Fruit fly (Drosophila melanogaster): ENCODE data around the gene CG31111.

Gene CG31111

dm6 chr3R:25074558-25074964 lies 18.6 kb upstream of the CG31111 start, which contains the start of the genes shams and CG11920 (continued):
- TF ChIP-seq unpg (GFP tag; optimal IDR thresholded peaks at IDR 0.05) (peak; percentile 29), gsb-n (tag; optimal IDR thresholded peaks at IDR 0.05) (peak; percentile 40), dpn (GFP tag; optimal IDR thresholded peaks at IDR 0.05) (peak in 1 of 2 experiments; percentile 6), sens (GFP tag) (peak; percentile 80), HLH4C (GFP tag; IDR thresholded peaks at IDR 0.05; ENCODE audit: partially characterized antibody) (peak; percentile 67), unc-4 (GFP tag; IDR thresholded peaks at IDR 0.05; ENCODE audit: partially characterized antibody) (peak; percentile 67), dmrt11E (tag; optimal IDR thresholded peaks at IDR 0.05) (peak; percentile 3), CG15269 (tag; optimal IDR thresholded peaks at IDR 0.05) (no peak), CG10147 (GFP tag; optimal IDR thresholded peaks at IDR 0.05) (no peak), CG11723 (GFP tag; optimal IDR thresholded peaks at IDR 0.05) (peak; percentile 26), stwl (tag; optimal IDR thresholded peaks at IDR 0.05) (peak; percentile 52), crp (GFP tag; optimal IDR thresholded peaks at IDR 0.05) (peak in 1 of 2 experiments; percentile 73), en (GFP tag; optimal IDR thresholded peaks at IDR 0.05) (no peak), CG32767 (GFP tag; IDR thresholded peaks at IDR 0.05) (no peak), CG34422 (GFP tag; IDR thresholded peaks at IDR 0.05) (peak; percentile 37; the same call in 1 of the 3 replicates), Med (GFP tag) (peak; percentile 79), CG12236 (GFP tag; optimal IDR thresholded peaks at IDR 0.05) (no peak), nerfin-1 (tag; optimal IDR thresholded peaks at IDR 0.05) (peak; percentile 48), pzg (GFP tag; optimal IDR thresholded peaks at IDR 0.05) (peak; percentile 47), grau (tag; optimal IDR thresholded peaks at IDR 0.05) (peak; percentile 32), sim (GFP tag; IDR thresholded peaks at IDR 0.05) (no peak), CG3838 (GFP tag; optimal IDR thresholded peaks at IDR 0.05) (peak; percentile 36), so (GFP tag; IDR thresholded peaks at IDR 0.05) (no peak), inv (GFP tag; IDR thresholded peaks at IDR 0.05; ENCODE audit: partially characterized antibody) (peak; percentile 34; the same call in 1 of the 2 replicates), Bgb (GFP tag; IDR thresholded peaks at IDR 0.05; ENCODE audit: partially characterized antibody) (peak; percentile 60), row (GFP tag; IDR thresholded peaks at IDR 0.05) (peak; percentile 59), CG2116 (GFP tag; optimal IDR thresholded peaks at IDR 0.05) (peak; percentile 80), CG1603 (tag; optimal IDR thresholded peaks at IDR 0.05) (peak; percentile 98), CG15011 (GFP tag; optimal IDR thresholded peaks at IDR 0.05) (no peak), pum (GFP tag; optimal IDR thresholded peaks at IDR 0.05) (no peak), Chrac-16 (GFP tag; optimal IDR thresholded peaks at IDR 0.05) (peak; percentile 1), H15 (GFP tag; IDR thresholded peaks at IDR 0.05) (no peak), maf-S (GFP tag; optimal IDR thresholded peaks at IDR 0.05) (no peak), CG15601 (tag; optimal IDR thresholded peaks at IDR 0.05) (peak; percentile 42), Scr (GFP tag; IDR thresholded peaks at IDR 0.05; ENCODE audit: partially characterized antibody) (peak; percentile 66), az2 (GFP tag; optimal IDR thresholded peaks at IDR 0.05) (peak; percentile 2), nmo (GFP tag; optimal IDR thresholded peaks at IDR 0.05) (peak; percentile 51), CG14667 (GFP tag; IDR thresholded peaks at IDR 0.05) (no peak), lola (GFP tag; optimal IDR thresholded peaks at IDR 0.05) (peak in 1 of 3 experiments; percentile 25), CG12659 (GFP tag; optimal IDR thresholded peaks at IDR 0.05) (peak; percentile 54), CG14441 (GFP tag; IDR thresholded peaks at IDR 0.05) (no peak), Xbp1 (GFP tag; optimal IDR thresholded peaks at IDR 0.05) (no peak), CG13424 (tag; optimal IDR thresholded peaks at IDR 0.05) (peak; percentile 12), CG3281 (GFP tag; optimal IDR thresholded peaks at IDR 0.05) (no peak), CG12071 (GFP tag; optimal IDR thresholded peaks at IDR 0.05) (no peak), CG8478 (optimal IDR thresholded peaks at IDR 0.05) (no peak), Dref (GFP tag; IDR thresholded peaks at IDR 0.05) (peak; percentile 71), CG12155 (GFP tag; optimal IDR thresholded peaks at IDR 0.05) (peak; percentile 26), wek (GFP tag; optimal IDR thresholded peaks at IDR 0.05) (peak; percentile 77), esg (GFP tag; conservative IDR thresholded peaks at IDR 0.05) (no peak)
